Fruit fly (Drosophila melanogaster): ENCODE results near the gene CG6171.

CG6171 gene

dm6 chr3R:15393206-15393805 lies 29.6 kb upstream of the CG6171 start:
- no peak for TF ChIP-seq CG7963 (GFP tag; IDR thresholded peaks at IDR 0.05; ENCODE audit: partially characterized antibody)
- 0 out of 2 replicates have a peak, but pooled peaks have one; percentile 8 for TF ChIP-seq ro (GFP tag; IDR thresholded peaks at IDR 0.05)
- 0 out of 2 replicates have a peak, but pooled peaks have one; percentile 22 for TF ChIP-seq dan (GFP tag; IDR thresholded peaks at IDR 0.05)
- TF ChIP-seq CG15601 (tag; optimal IDR thresholded peaks at IDR 0.05): no peak
- TF ChIP-seq Hr39 (optimal IDR thresholded peaks at IDR 0.05): peak; percentile 86

dm6 chr3R:15382851-15383250 lies 19.2 kb upstream of the CG6171 start, which contains the start of gene h-cup:
TSS of gene h-cup (minus strand) at chr3R:15382951.
- TF ChIP-seq CG7928 (GFP tag; optimal IDR thresholded peaks at IDR 0.05) (no peak), grau (tag; optimal IDR thresholded peaks at IDR 0.05) (no peak)

DNA sequence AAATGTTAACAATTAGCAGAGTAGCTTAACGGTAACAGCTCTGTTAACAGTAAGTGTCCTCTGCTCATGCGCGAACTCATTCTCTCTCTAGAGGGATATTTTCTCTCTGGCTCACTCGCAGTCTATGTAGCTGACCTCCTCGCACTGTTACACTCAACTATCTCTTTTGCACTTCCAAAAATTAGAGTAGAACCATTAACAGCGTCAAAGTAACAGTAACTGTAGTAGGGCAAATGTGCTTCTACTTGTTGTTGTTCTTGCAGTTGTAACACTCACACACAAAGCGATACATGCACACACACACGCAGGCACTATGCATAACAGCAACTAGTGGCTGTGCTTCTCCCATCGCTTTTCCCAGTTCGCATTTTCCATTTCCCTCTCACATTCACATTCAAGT lies 15.4 kb upstream of the CG6171 start:
- TF ChIP-seq scrt (GFP tag; optimal IDR thresholded peaks at IDR 0.05): peak; percentile 96
- peak; percentile 75 for TF ChIP-seq CG4360 (GFP tag; IDR thresholded peaks at IDR 0.05)
- no peak for TF ChIP-seq CG32767 (GFP tag; IDR thresholded peaks at IDR 0.05)
- TF ChIP-seq CG8478 (optimal IDR thresholded peaks at IDR 0.05): peak; percentile 90
- 0 out of 4 replicates have a peak, but pooled peaks have one; percentile 58 for TF ChIP-seq chinmo (GFP tag; IDR thresholded peaks at IDR 0.05; ENCODE audit: partially characterized antibody)
- no peak for TF ChIP-seq Dfd (GFP tag; optimal IDR thresholded peaks at IDR 0.05)
- TF ChIP-seq exex (tag; optimal IDR thresholded peaks at IDR 0.05): no peak
- peak; percentile 47 for TF ChIP-seq kni (GFP tag; optimal IDR thresholded peaks at IDR 0.05)
- TF ChIP-seq CG5180 (GFP tag; optimal IDR thresholded peaks at IDR 0.05): peak; percentile 17
- no peak for TF ChIP-seq klu (GFP tag; IDR thresholded peaks at IDR 0.05)
- peak; percentile 65 to 79 for TF ChIP-seq Trl (optimal IDR thresholded peaks at IDR 0.05)
- TF ChIP-seq Trl (GFP tag; optimal IDR thresholded peaks at IDR 0.05): no peak
- TF ChIP-seq grau (tag; optimal IDR thresholded peaks at IDR 0.05): no peak
- TF ChIP-seq CG10321 (GFP tag; IDR thresholded peaks at IDR 0.05): peak; percentile 91
- no peak for TF ChIP-seq chm (GFP tag; IDR thresholded peaks at IDR 0.05)
- peak; percentile 52 for TF ChIP-seq sens (GFP tag)
- TF ChIP-seq nerfin-2 (GFP tag; IDR thresholded peaks at IDR 0.05; ENCODE audit: partially characterized antibody): no peak
- peak; percentile 52 for TF ChIP-seq Med (GFP tag)
- TF ChIP-seq Vsx1 (GFP tag; optimal IDR thresholded peaks at IDR 0.05): no peak
- peak; percentile 46; the same call in 1 of the 3 replicates for TF ChIP-seq CG6791 (GFP tag; IDR thresholded peaks at IDR 0.05; ENCODE audit: partially characterized antibody)
- no peak for TF ChIP-seq Adf1 (GFP tag; IDR thresholded peaks at IDR 0.05)
- TF ChIP-seq nerfin-1 (tag; optimal IDR thresholded peaks at IDR 0.05): peak; percentile 51
- TF ChIP-seq CG9797 (GFP tag; optimal IDR thresholded peaks at IDR 0.05): no peak
- no peak for TF ChIP-seq ems (GFP tag; optimal IDR thresholded peaks at IDR 0.05)
- TF ChIP-seq z (GFP tag; IDR thresholded peaks at IDR 0.05): peak; percentile 50; the same call in 1 of the 3 replicates
- TF ChIP-seq dysf (GFP tag; IDR thresholded peaks at IDR 0.05): no peak
- 0 out of 2 replicates have a peak, but pooled peaks have one; percentile 25 for TF ChIP-seq cas (GFP tag; IDR thresholded peaks at IDR 0.05)
- TF ChIP-seq CG8359 (GFP tag; optimal IDR thresholded peaks at IDR 0.05; ENCODE audit: borderline replicate concordance): no peak
- no peak for TF ChIP-seq Ravus (GFP tag; IDR thresholded peaks at IDR 0.05)
- TF ChIP-seq cg (GFP tag; optimal IDR thresholded peaks at IDR 0.05): peak; percentile 64
- no peak for TF ChIP-seq zfh2 (GFP tag; optimal IDR thresholded peaks at IDR 0.05)
- TF ChIP-seq CG1832 (GFP tag; optimal IDR thresholded peaks at IDR 0.05): peak; percentile 69
- peak; percentile 93 for TF ChIP-seq ewg (GFP tag; optimal IDR thresholded peaks at IDR 0.05)
- peak; percentile 48 for TF ChIP-seq stwl (tag; optimal IDR thresholded peaks at IDR 0.05)
- TF ChIP-seq onecut (GFP tag; IDR thresholded peaks at IDR 0.05): peak; percentile 58

Measured in whole organism, embryonic.